Worm (Caenorhabditis elegans) whole organism, young adult: ENCODE measurements around the gene hsd-2.

Experiments
- B0019.2 ChIP-seq: fragments of 200-800 bp; sonication (Bioruptor generic); conservative IDR thresholded peaks from 2 replicates; pipeline ENCODE4 v1.3.6; 2022; ENCODE audit warnings: missing genetic modification reagents, missing genetic modification characterization, missing compliant biosample characterization
- B0035.1 ChIP-seq: sonication (generic microtip); optimal IDR thresholded peaks from 2 replicates; lab custom pipeline; 2016; ENCODE audit warnings: missing genetic modification characterization, mild to moderate bottlenecking, missing compliant biosample characterization, missing genotype, missing genetic modification reagents
- B0261.1 ChIP-seq: sonication (generic microtip); optimal IDR thresholded peaks from 2 replicates; lab custom pipeline; 2016; ENCODE audit warnings: mild to moderate bottlenecking, missing genetic modification characterization, moderate library complexity, missing compliant biosample characterization
- C06A6.2 ChIP-seq: fragments of 200-800 bp; sonication (Bioruptor generic); conservative IDR thresholded peaks from 2 replicates; pipeline ENCODE4 v1.3.6; 2022; ENCODE audit warnings: missing genetic modification characterization, missing compliant biosample characterization
- C17E4.6 ChIP-seq: fragments of 200-800 bp; sonication (Bioruptor generic); IDR thresholded peaks from 2 replicates; pipeline ENCODE4 v1.3.6; 2022; ENCODE audit warnings: missing genetic modification reagents, missing genetic modification characterization, missing compliant biosample characterization
- F22D6.2 ChIP-seq: sonication (generic microtip); optimal IDR thresholded peaks from 2 replicates; lab custom pipeline; 2016; ENCODE audit warnings: mild to moderate bottlenecking, missing genetic modification characterization, missing compliant biosample characterization
- F49E8.2 ChIP-seq: sonication (generic microtip); optimal IDR thresholded peaks from 3 replicates; lab custom pipeline; 2017; ENCODE audit warnings: missing genetic modification characterization, mild to moderate bottlenecking, missing compliant biosample characterization, antibody characterized with exemption, moderate library complexity; ENCODE audit not compliant: insufficient read depth
- F57A8.1 ChIP-seq: fragments of 200-800 bp; sonication (Bioruptor generic); optimal IDR thresholded peaks from 2 replicates; lab custom pipeline; 2018; ENCODE audit warnings: mild to moderate bottlenecking, missing genetic modification characterization, moderate library complexity, missing compliant biosample characterization
- Y53F4B.3 ChIP-seq: fragments of 200-800 bp; sonication (Bioruptor generic); IDR thresholded peaks from 2 replicates; pipeline ENCODE4 v1.3.6; 2022; ENCODE audit warnings: missing genetic modification reagents, missing genetic modification characterization, missing compliant biosample characterization
- Y53G8AR.9 ChIP-seq: fragments of 200-800 bp; sonication (Bioruptor generic); conservative IDR thresholded peaks from 2 replicates; pipeline ENCODE4 v1.3.6; 2022; ENCODE audit warnings: missing genetic modification reagents, missing genetic modification characterization, missing compliant biosample characterization
- Y56A3A.18 ChIP-seq: fragments of 200-800 bp; sonication (Bioruptor generic); IDR thresholded peaks from 2 replicates; pipeline ENCODE4 v1.3.6; 2022; ENCODE audit warnings: missing genetic modification reagents, missing genetic modification characterization, missing compliant biosample characterization
- akir-1 ChIP-seq: fragments of 200-800 bp; sonication (Bioruptor generic); optimal IDR thresholded peaks from 2 replicates; lab custom pipeline; 2018; ENCODE audit warnings: mild to moderate bottlenecking, missing genetic modification characterization, moderate library complexity, missing compliant biosample characterization
- ceh-100 ChIP-seq: fragments of 200-800 bp; sonication (Bioruptor generic); IDR thresholded peaks from 2 replicates; pipeline ENCODE4 v1.3.6; 2022; ENCODE audit warnings: missing genetic modification reagents, missing genetic modification characterization, missing compliant biosample characterization
- ceh-27 ChIP-seq: fragments of 200-800 bp; sonication (Bioruptor generic); optimal IDR thresholded peaks from 2 replicates; lab custom pipeline; 2018; ENCODE audit warnings: mild to moderate bottlenecking, missing genetic modification characterization, moderate library complexity, missing compliant biosample characterization
- ceh-91 ChIP-seq: fragments of 200-800 bp; sonication (Bioruptor generic); IDR thresholded peaks from 2 replicates; pipeline ENCODE4 v1.3.6; 2022; ENCODE audit warnings: missing genetic modification reagents, missing genetic modification characterization, missing compliant biosample characterization
- chd-7 ChIP-seq: sonication (generic microtip); optimal IDR thresholded peaks from 2 replicates; lab custom pipeline; 2016; ENCODE audit warnings: mild to moderate bottlenecking, missing genetic modification characterization, moderate library complexity, missing compliant biosample characterization
- dpl-1 ChIP-seq: fragments of 150-350 bp; optimal IDR thresholded peaks from 2 replicates; lab custom pipeline; 2014; ENCODE audit warnings: missing biosample characterization, missing genetic modification reagents, missing genetic modification characterization
- egl-18 ChIP-seq: fragments of 200-800 bp; sonication (Bioruptor generic); IDR thresholded peaks from 2 replicates; pipeline ENCODE4 v1.3.6; 2022; ENCODE audit warnings: missing genetic modification reagents, missing genetic modification characterization, missing compliant biosample characterization
- hrde-1 ChIP-seq: sonication (generic microtip); optimal IDR thresholded peaks from 2 replicates; lab custom pipeline; 2016; ENCODE audit warnings: missing genetic modification characterization, mild to moderate bottlenecking, missing compliant biosample characterization, moderate library complexity, missing genotype, missing genetic modification reagents, borderline replicate concordance
- let-526 ChIP-seq: fragments of 200-800 bp; sonication (Bioruptor generic); IDR thresholded peaks from 2 replicates; pipeline ENCODE4 v1.3.6; 2022; ENCODE audit warnings: missing genetic modification reagents, missing genetic modification characterization, missing compliant biosample characterization
- let-607 ChIP-seq, 2 experiments: fragments of 200-800 bp in 1 of 2; sonication (Bioruptor generic) in 1 of 2; sonication (generic microtip) in 1 of 2; optimal IDR thresholded peaks; 2 replicates each; lab custom pipeline; 2016 to 2018; ENCODE audit warnings: mild to moderate bottlenecking in 2 of 2, missing compliant biosample characterization in 2 of 2, missing genetic modification characterization in 2 of 2, moderate library complexity in 2 of 2, missing genotype in 1 of 2
- madf-10 ChIP-seq: sonication (generic microtip); optimal IDR thresholded peaks from 2 replicates; lab custom pipeline; 2016; ENCODE audit warnings: mild to moderate bottlenecking, missing genetic modification characterization, missing compliant biosample characterization
- nfyb-1 ChIP-seq: fragments of 200-800 bp; sonication (Bioruptor generic); IDR thresholded peaks from 2 replicates; pipeline ENCODE4 v1.3.6; 2022; ENCODE audit warnings: missing genetic modification reagents, missing genetic modification characterization, missing compliant biosample characterization
- nhr-80 ChIP-seq: sonication (generic microtip); optimal IDR thresholded peaks from 2 replicates; lab custom pipeline; 2016; ENCODE audit warnings: missing genetic modification characterization, missing compliant biosample characterization
- pbrm-1 ChIP-seq: fragments of 200-800 bp; sonication (Bioruptor generic); IDR thresholded peaks from 2 replicates; pipeline ENCODE4 v1.3.6; 2022; ENCODE audit warnings: missing genetic modification reagents, missing genetic modification characterization, missing compliant biosample characterization
- rec-8 ChIP-seq, 2 experiments: sonication (generic microtip); optimal IDR thresholded peaks; 2 replicates each; lab custom pipeline; 2016; ENCODE audit warnings: mild to moderate bottlenecking in 2 of 2, missing genetic modification characterization in 2 of 2, missing genetic modification reagents in 2 of 2, missing genotype in 2 of 2, missing biosample characterization in 1 of 2, missing compliant biosample characterization in 1 of 2, moderate library complexity in 1 of 2
- repo-1 ChIP-seq: sonication (generic microtip); optimal IDR thresholded peaks from 2 replicates; lab custom pipeline; 2017; ENCODE audit warnings: mild to moderate bottlenecking, missing genetic modification characterization, missing compliant biosample characterization
- sdz-38 ChIP-seq: sonication (generic microtip); optimal IDR thresholded peaks from 2 replicates; lab custom pipeline; 2016; ENCODE audit warnings: missing genotype, missing genetic modification characterization, missing compliant biosample characterization
- snpc-1.3 ChIP-seq: sonication (generic microtip); optimal IDR thresholded peaks from 2 replicates; lab custom pipeline; 2017; ENCODE audit warnings: missing genetic modification characterization, mild to moderate bottlenecking, missing compliant biosample characterization, antibody characterized with exemption, moderate library complexity, missing genotype, missing genetic modification reagents; ENCODE audit not compliant: insufficient read depth
- snpc-4 ChIP-seq, 5 experiments: fragments of 150-350 bp in 1 of 5; sonication (generic microtip) in 4 of 5; optimal IDR thresholded peaks; 2 replicates each; lab custom pipeline; 2014 to 2018; ENCODE audit warnings: missing genetic modification characterization in 5 of 5, missing biosample characterization in 3 of 5, antibody characterized with exemption in 2 of 5, mild to moderate bottlenecking in 2 of 5, missing compliant biosample characterization in 2 of 5, missing genotype in 2 of 5, moderate library complexity in 2 of 5, missing genetic modification reagents in 1 of 5
- tbx-9 ChIP-seq: sonication (generic microtip); optimal IDR thresholded peaks from 2 replicates; lab custom pipeline; 2016; ENCODE audit warnings: borderline replicate concordance, missing genetic modification characterization, inconsistent platforms, missing compliant biosample characterization
- tlf-1 ChIP-seq: fragments of 200-800 bp; sonication (Bioruptor generic); optimal IDR thresholded peaks from 2 replicates; lab custom pipeline; 2018; ENCODE audit warnings: mild to moderate bottlenecking, missing genetic modification characterization, missing compliant biosample characterization
- unc-62 ChIP-seq: fragments of 150-350 bp; optimal IDR thresholded peaks from 2 replicates; lab custom pipeline; 2014; ENCODE audit warnings: missing biosample characterization, missing genetic modification reagents, missing genetic modification characterization
- ztf-18 ChIP-seq: sonication (generic microtip); optimal IDR thresholded peaks from 2 replicates; lab custom pipeline; 2016; ENCODE audit warnings: missing genotype, mild to moderate bottlenecking, missing genetic modification characterization, missing compliant biosample characterization
- ztf-3 ChIP-seq: fragments of 200-800 bp; sonication (Bioruptor generic); optimal IDR thresholded peaks from 2 replicates; lab custom pipeline; 2018; ENCODE audit warnings: mild to moderate bottlenecking, missing genetic modification characterization, missing compliant biosample characterization

hsd-2 gene

ce11 chrX:4974486-4974885 is 30.6 kb upstream of the hsd-2 start:
- TF ChIP-seq B0035.1 (tag; lab: Kevin White, UChicago) (no peak), unc-62 (GFP tag; lab: Kevin White, UChicago) (peak; percentile 41), ceh-91 (GFP tag; lab: Robert Waterston, UW) (no peak), nhr-80 (tag; lab: Kevin White, UChicago) (peak; percentile 84), dpl-1 (GFP tag; lab: Kevin White, UChicago) (no peak), let-607 (tag; optimal IDR thresholded peaks at IDR 0.05; lab: Kevin White, UChicago) (peak; percentile 90), C17E4.6 (GFP tag; lab: Robert Waterston, UW) (no peak)

ce11 chrX:4976530-4976929 is 28.5 kb upstream of the hsd-2 start, which contains the start of gene lfi-1:
lfi-1 (plus strand) TSS chrX:4976830.
- TF ChIP-seq F22D6.2 (tag; lab: Kevin White, UChicago) (no peak), pbrm-1 (GFP tag; lab: Robert Waterston, UW) (no peak), madf-10 (tag; lab: Kevin White, UChicago) (no peak), sdz-38 (tag; lab: Kevin White, UChicago) (no peak), ztf-18 (tag; lab: Kevin White, UChicago) (no peak), egl-18 (GFP tag; lab: Robert Waterston, UW) (no peak), tlf-1 (GFP tag; lab: Kevin White, UChicago) (no peak), snpc-4 (GFP tag; optimal IDR thresholded peaks at IDR 0.05; lab: Kevin White, UChicago) (no peak), snpc-4 (tag; optimal IDR thresholded peaks at IDR 0.05; lab: Kevin White, UChicago) (no peak), ztf-3 (no peak)

ce11 chrX:4978103-4978502 is 26.9 kb upstream of the hsd-2 start:
- no peak for TF ChIP-seq chd-7 (tag; lab: Kevin White, UChicago)
- TF ChIP-seq hrde-1 (tag; lab: Kevin White, UChicago): no peak
- TF ChIP-seq F57A8.1 (GFP tag; lab: Kevin White, UChicago): no peak
- no peak for TF ChIP-seq Y56A3A.18 (GFP tag; lab: Robert Waterston, UW)
- no peak for TF ChIP-seq B0019.2
- no peak for TF ChIP-seq Y53F4B.3 (GFP tag; lab: Robert Waterston, UW)
- no peak for TF ChIP-seq let-526 (GFP tag; lab: Robert Waterston, UW)
- no peak for TF ChIP-seq F49E8.2 (tag; lab: Kevin White, UChicago)
- TF ChIP-seq nfyb-1 (GFP tag; lab: Robert Waterston, UW): no peak
- TF ChIP-seq repo-1 (tag; lab: Kevin White, UChicago): no peak
- TF ChIP-seq rec-8 (tag; optimal IDR thresholded peaks at IDR 0.05; lab: Kevin White, UChicago): no peak
- TF ChIP-seq madf-10 (tag; lab: Kevin White, UChicago): no peak
- TF ChIP-seq Y53G8AR.9 (GFP tag; lab: Robert Waterston, UW): no peak
- TF ChIP-seq snpc-1.3 (tag; lab: Kevin White, UChicago): no peak
- TF ChIP-seq tbx-9 (tag; lab: Kevin White, UChicago): no peak
- TF ChIP-seq akir-1 (GFP tag; lab: Kevin White, UChicago): no peak
- TF ChIP-seq C06A6.2: no peak
- no peak for TF ChIP-seq ceh-27 (GFP tag; lab: Kevin White, UChicago)
- TF ChIP-seq ceh-100 (GFP tag; lab: Robert Waterston, UW): no peak
- no peak for TF ChIP-seq B0261.1 (tag; lab: Kevin White, UChicago)
